Worm (Caenorhabditis elegans) whole organism, young adult: Measurements from ENCODE around the gene Y43F8B.1.

Experiments used
- B0035.1 ChIP-seq: sonication (generic microtip); optimal IDR thresholded peaks from 2 replicates; lab custom pipeline; 2016; ENCODE audit warnings: missing genetic modification characterization, mild to moderate bottlenecking, missing compliant biosample characterization, missing genotype, missing genetic modification reagents
- B0261.1 ChIP-seq: sonication (generic microtip); optimal IDR thresholded peaks from 2 replicates; lab custom pipeline; 2016; ENCODE audit warnings: mild to moderate bottlenecking, missing genetic modification characterization, moderate library complexity, missing compliant biosample characterization
- C17E4.6 ChIP-seq: fragments of 200-800 bp; sonication (Bioruptor generic); IDR thresholded peaks from 2 replicates; pipeline ENCODE4 v1.3.6; 2022; ENCODE audit warnings: missing genetic modification reagents, missing genetic modification characterization, missing compliant biosample characterization
- F10E7.11 ChIP-seq: sonication (generic microtip); optimal IDR thresholded peaks from 2 replicates; lab custom pipeline; 2017; ENCODE audit warnings: mild to moderate bottlenecking, missing genetic modification characterization, moderate library complexity, missing compliant biosample characterization
- F57A8.1 ChIP-seq: fragments of 200-800 bp; sonication (Bioruptor generic); optimal IDR thresholded peaks from 2 replicates; lab custom pipeline; 2018; ENCODE audit warnings: mild to moderate bottlenecking, missing genetic modification characterization, moderate library complexity, missing compliant biosample characterization
- F57C9.4 ChIP-seq: sonication (generic microtip); optimal IDR thresholded peaks from 2 replicates; lab custom pipeline; 2017; ENCODE audit warnings: mild to moderate bottlenecking, missing genetic modification characterization, missing compliant biosample characterization
- Y56A3A.18 ChIP-seq: fragments of 200-800 bp; sonication (Bioruptor generic); IDR thresholded peaks from 2 replicates; pipeline ENCODE4 v1.3.6; 2022; ENCODE audit warnings: missing genetic modification reagents, missing genetic modification characterization, missing compliant biosample characterization
- ZK185.1 ChIP-seq: sonication (generic microtip); optimal IDR thresholded peaks from 2 replicates; lab custom pipeline; 2016; ENCODE audit warnings: mild to moderate bottlenecking, missing genetic modification characterization, missing compliant biosample characterization; ENCODE audit not compliant: poor library complexity, severe bottlenecking
- ama-1 ChIP-seq, 3 experiments: fragments of 150-350 bp in 1 of 3; sonication (generic microtip) in 2 of 3; optimal IDR thresholded peaks; 2 replicates each; lab custom pipeline; 2014 to 2018; ENCODE audit warnings: missing biosample characterization in 2 of 3, missing genetic modification characterization in 2 of 3, missing genetic modification reagents in 2 of 3
- aptf-3 ChIP-seq: fragments of 200-800 bp; sonication (Bioruptor generic); IDR thresholded peaks from 2 replicates; pipeline ENCODE4 v1.3.6; 2022; ENCODE audit warnings: missing genetic modification characterization, missing compliant biosample characterization
- atf-7 ChIP-seq: sonication (generic microtip); optimal IDR thresholded peaks from 2 replicates; lab custom pipeline; 2017; ENCODE audit warnings: mild to moderate bottlenecking, missing genetic modification characterization, missing compliant biosample characterization
- attf-3 ChIP-seq: fragments of 200-800 bp; sonication (Bioruptor generic); conservative IDR thresholded peaks from 2 replicates; pipeline ENCODE4 v1.3.6; 2022; ENCODE audit warnings: missing genetic modification reagents, missing genetic modification characterization, missing compliant biosample characterization
- bed-1 ChIP-seq: fragments of 200-800 bp; sonication (Bioruptor generic); IDR thresholded peaks from 2 replicates; pipeline ENCODE4 v1.3.6; 2022; ENCODE audit warnings: missing genetic modification reagents, missing genetic modification characterization, missing compliant biosample characterization
- cebp-1 ChIP-seq, 2 experiments: fragments of 200-800 bp in 1 of 2; sonication (Bioruptor generic) in 1 of 2; sonication (generic microtip) in 1 of 2; IDR thresholded peaks in 1 of 2; optimal IDR thresholded peaks in 1 of 2; 2 replicates each; pipeline versions ENCODE4 v1.3.6 to Lab custom; 2017 to 2022; ENCODE audit warnings: missing compliant biosample characterization in 2 of 2, missing genetic modification characterization in 2 of 2, mild to moderate bottlenecking in 1 of 2, missing genetic modification reagents in 1 of 2, moderate library complexity in 1 of 2
- ceh-100 ChIP-seq: fragments of 200-800 bp; sonication (Bioruptor generic); IDR thresholded peaks from 2 replicates; pipeline ENCODE4 v1.3.6; 2022; ENCODE audit warnings: missing genetic modification reagents, missing genetic modification characterization, missing compliant biosample characterization
- dox-1 ChIP-seq: fragments of 200-800 bp; sonication (Bioruptor generic); IDR thresholded peaks from 2 replicates; pipeline ENCODE4 v1.3.6; 2022; ENCODE audit warnings: missing genetic modification reagents, missing genetic modification characterization, missing compliant biosample characterization
- dpff-1 ChIP-seq: sonication (generic microtip); optimal IDR thresholded peaks from 2 replicates; lab custom pipeline; 2017; ENCODE audit warnings: mild to moderate bottlenecking, missing genetic modification characterization, missing compliant biosample characterization
- egl-18 ChIP-seq: fragments of 200-800 bp; sonication (Bioruptor generic); IDR thresholded peaks from 2 replicates; pipeline ENCODE4 v1.3.6; 2022; ENCODE audit warnings: missing genetic modification reagents, missing genetic modification characterization, missing compliant biosample characterization
- egrh-3 ChIP-seq: fragments of 200-800 bp; sonication (Bioruptor generic); IDR thresholded peaks from 2 replicates; pipeline ENCODE4 v1.3.6; 2022; ENCODE audit warnings: missing genetic modification reagents, missing genetic modification characterization, missing compliant biosample characterization
- fkh-3 ChIP-seq: sonication (generic microtip); optimal IDR thresholded peaks from 2 replicates; lab custom pipeline; 2016; ENCODE audit warnings: mild to moderate bottlenecking, missing genetic modification characterization, missing compliant biosample characterization
- hlh-26 ChIP-seq: fragments of 200-800 bp; sonication (Bioruptor generic); conservative IDR thresholded peaks from 2 replicates; pipeline ENCODE4 v1.3.6; 2022; ENCODE audit warnings: missing genetic modification reagents, missing genetic modification characterization, missing compliant biosample characterization
- lag-1 ChIP-seq: fragments of 200-800 bp; sonication (Bioruptor generic); IDR thresholded peaks from 2 replicates; pipeline ENCODE4 v1.3.6; 2022; ENCODE audit warnings: missing genetic modification reagents, missing genetic modification characterization, missing compliant biosample characterization
- lin-26 ChIP-seq: fragments of 200-800 bp; sonication (Bioruptor generic); IDR thresholded peaks from 2 replicates; pipeline ENCODE4 v1.3.6; 2022; ENCODE audit warnings: missing genetic modification reagents, missing genetic modification characterization, missing compliant biosample characterization
- lin-35 ChIP-seq, 3 experiments: fragments of 150-350 bp in 2 of 3; sonication (generic microtip) in 1 of 3; optimal IDR thresholded peaks; 2 replicates each; lab custom pipeline; 2014 to 2018; ENCODE audit warnings: missing biosample characterization in 3 of 3, missing genetic modification characterization in 3 of 3, missing genetic modification reagents in 3 of 3
- lin-40 ChIP-seq: sonication (generic microtip); optimal IDR thresholded peaks from 2 replicates; lab custom pipeline; 2016; ENCODE audit warnings: missing genetic modification characterization, mild to moderate bottlenecking, missing compliant biosample characterization, missing genotype, missing genetic modification reagents
- madf-8 ChIP-seq: fragments of 200-800 bp; sonication (Bioruptor generic); conservative IDR thresholded peaks from 2 replicates; pipeline ENCODE4 v1.3.6; 2022; ENCODE audit warnings: missing genetic modification reagents, missing genetic modification characterization, missing compliant biosample characterization
- mcd-1 ChIP-seq: fragments of 200-800 bp; sonication (Bioruptor generic); IDR thresholded peaks from 2 replicates; pipeline ENCODE4 v1.3.6; 2022; ENCODE audit warnings: missing genetic modification reagents, missing genetic modification characterization, missing compliant biosample characterization
- mxl-1 ChIP-seq: sonication (generic microtip); optimal IDR thresholded peaks from 2 replicates; lab custom pipeline; 2016; ENCODE audit warnings: missing genetic modification characterization, missing compliant biosample characterization
- nfya-2 ChIP-seq: fragments of 200-800 bp; sonication (Bioruptor generic); IDR thresholded peaks from 2 replicates; pipeline ENCODE4 v1.3.6; 2022; ENCODE audit warnings: missing genetic modification reagents, missing genetic modification characterization, missing compliant biosample characterization
- pbrm-1 ChIP-seq: fragments of 200-800 bp; sonication (Bioruptor generic); IDR thresholded peaks from 2 replicates; pipeline ENCODE4 v1.3.6; 2022; ENCODE audit warnings: missing genetic modification reagents, missing genetic modification characterization, missing compliant biosample characterization
- rcor-1 ChIP-seq: fragments of 200-800 bp; sonication (Bioruptor generic); IDR thresholded peaks from 2 replicates; pipeline ENCODE4 v1.3.6; 2022; ENCODE audit warnings: missing genetic modification reagents, missing genetic modification characterization, missing compliant biosample characterization
- repo-1 ChIP-seq: sonication (generic microtip); optimal IDR thresholded peaks from 2 replicates; lab custom pipeline; 2017; ENCODE audit warnings: mild to moderate bottlenecking, missing genetic modification characterization, missing compliant biosample characterization
- rpc-1 ChIP-seq, 2 experiments: fragments of 150-350 bp in 1 of 2; sonication (generic microtip) in 1 of 2; optimal IDR thresholded peaks; 2 replicates each; lab custom pipeline; 2014 to 2018; ENCODE audit warnings: missing biosample characterization in 1 of 2, missing genetic modification characterization in 1 of 2, missing genetic modification reagents in 1 of 2, missing genotype in 1 of 2
- sea-2 ChIP-seq: fragments of 200-800 bp; sonication (Bioruptor generic); IDR thresholded peaks from 2 replicates; pipeline ENCODE4 v1.3.6; 2022; ENCODE audit warnings: missing genetic modification characterization, missing compliant biosample characterization
- snpc-1.3 ChIP-seq: sonication (generic microtip); optimal IDR thresholded peaks from 2 replicates; lab custom pipeline; 2017; ENCODE audit warnings: missing genetic modification characterization, mild to moderate bottlenecking, missing compliant biosample characterization, antibody characterized with exemption, moderate library complexity, missing genotype, missing genetic modification reagents; ENCODE audit not compliant: insufficient read depth
- somi-1 ChIP-seq: fragments of 200-800 bp; sonication (Bioruptor generic); optimal IDR thresholded peaks from 2 replicates; lab custom pipeline; 2018; ENCODE audit warnings: mild to moderate bottlenecking, missing genetic modification characterization, missing compliant biosample characterization
- sptf-2 ChIP-seq: fragments of 200-800 bp; sonication (Bioruptor generic); optimal IDR thresholded peaks from 2 replicates; lab custom pipeline; 2018; ENCODE audit warnings: mild to moderate bottlenecking, missing genetic modification characterization, missing compliant biosample characterization
- tlf-1 ChIP-seq: fragments of 200-800 bp; sonication (Bioruptor generic); optimal IDR thresholded peaks from 2 replicates; lab custom pipeline; 2018; ENCODE audit warnings: mild to moderate bottlenecking, missing genetic modification characterization, missing compliant biosample characterization
- unc-130 ChIP-seq: sonication (generic microtip); optimal IDR thresholded peaks from 2 replicates; lab custom pipeline; 2016; ENCODE audit warnings: missing genetic modification reagents, missing genetic modification characterization, missing compliant biosample characterization
- unc-62 ChIP-seq: fragments of 150-350 bp; optimal IDR thresholded peaks from 2 replicates; lab custom pipeline; 2014; ENCODE audit warnings: missing biosample characterization, missing genetic modification reagents, missing genetic modification characterization
- xnd-1 ChIP-seq: sonication (generic microtip); optimal IDR thresholded peaks from 2 replicates; lab custom pipeline; 2016; ENCODE audit warnings: missing genotype, missing genetic modification reagents, missing genetic modification characterization, missing compliant biosample characterization
- zfh-2 ChIP-seq: fragments of 200-800 bp; sonication (Bioruptor generic); conservative IDR thresholded peaks from 2 replicates; pipeline ENCODE4 v1.3.6; 2022; ENCODE audit warnings: missing genetic modification reagents, missing genetic modification characterization, missing compliant biosample characterization
- ztf-18 ChIP-seq: sonication (generic microtip); optimal IDR thresholded peaks from 2 replicates; lab custom pipeline; 2016; ENCODE audit warnings: missing genotype, mild to moderate bottlenecking, missing genetic modification characterization, missing compliant biosample characterization
- ztf-22 ChIP-seq: fragments of 200-800 bp; sonication (Bioruptor generic); optimal IDR thresholded peaks from 2 replicates; lab custom pipeline; 2018; ENCODE audit warnings: mild to moderate bottlenecking, missing genetic modification characterization, moderate library complexity, missing compliant biosample characterization
- ztf-25 ChIP-seq: fragments of 200-800 bp; sonication (Bioruptor generic); IDR thresholded peaks from 2 replicates; pipeline ENCODE4 v1.3.6; 2022; ENCODE audit warnings: missing genetic modification reagents, missing genetic modification characterization, missing compliant biosample characterization
- ztf-26 ChIP-seq: sonication (generic microtip); optimal IDR thresholded peaks from 2 replicates; lab custom pipeline; 2017; ENCODE audit warnings: missing genetic modification characterization, missing compliant biosample characterization
- ztf-28 ChIP-seq: fragments of 200-800 bp; sonication (Bioruptor generic); IDR thresholded peaks from 2 replicates; pipeline ENCODE4 v1.3.6; 2022; ENCODE audit warnings: missing genetic modification reagents, missing genetic modification characterization, missing compliant biosample characterization
- ztf-3 ChIP-seq: fragments of 200-800 bp; sonication (Bioruptor generic); optimal IDR thresholded peaks from 2 replicates; lab custom pipeline; 2018; ENCODE audit warnings: mild to moderate bottlenecking, missing genetic modification characterization, missing compliant biosample characterization

Y43F8B.1 gene

ce11 chrV:19527565-19527964 lies 18.4 kb downstream of the Y43F8B.1 start (continued):
- TF ChIP-seq F57A8.1 (GFP tag; lab: Kevin White, UChicago) (no peak), pbrm-1 (GFP tag; lab: Robert Waterston, UW) (no peak), zfh-2 (no peak), ceh-100 (GFP tag; lab: Robert Waterston, UW) (no peak), snpc-1.3 (tag; lab: Kevin White, UChicago) (no peak), repo-1 (peak; percentile 8), aptf-3 (GFP tag; lab: Robert Waterston, UW) (no peak), F57C9.4 (tag; lab: Kevin White, UChicago) (no peak), sea-2 (GFP tag; lab: Robert Waterston, UW) (no peak), madf-8 (GFP tag; lab: Robert Waterston, UW) (no peak), cebp-1 (GFP tag; IDR thresholded peaks at IDR 0.05; lab: Robert Waterston, UW) (peak; percentile 73), cebp-1 (tag; optimal IDR thresholded peaks at IDR 0.05; lab: Kevin White, UChicago) (peak; percentile 78), bed-1 (GFP tag; lab: Robert Waterston, UW) (no peak), ZK185.1 (tag; lab: Kevin White, UChicago) (no peak), xnd-1 (tag; lab: Kevin White, UChicago) (no peak), ztf-25 (GFP tag; lab: Robert Waterston, UW) (no peak), dpff-1 (tag; lab: Kevin White, UChicago) (no peak), F10E7.11 (tag; lab: Kevin White, UChicago) (no peak), hlh-26 (GFP tag; lab: Robert Waterston, UW) (no peak), B0035.1 (no peak), lin-40 (peak; percentile 70), lin-35 (GFP tag; optimal IDR thresholded peaks at IDR 0.05; lab: Kevin White, UChicago) (no peak), rpc-1 (optimal IDR thresholded peaks at IDR 0.05; lab: Kevin White, UChicago) (no peak), rpc-1 (tag; optimal IDR thresholded peaks at IDR 0.05; lab: Kevin White, UChicago) (no peak), unc-130 (GFP tag; lab: Kevin White, UChicago) (no peak), Y56A3A.18 (GFP tag; lab: Robert Waterston, UW) (no peak), attf-3 (no peak), unc-62 (GFP tag; lab: Kevin White, UChicago) (peak; percentile 15), fkh-3 (tag; lab: Kevin White, UChicago) (no peak), tlf-1 (GFP tag; lab: Kevin White, UChicago) (peak; percentile 36), ama-1 (optimal IDR thresholded peaks at IDR 0.05; lab: Kevin White, UChicago) (no peak), ama-1 (GFP tag; optimal IDR thresholded peaks at IDR 0.05; lab: Kevin White, UChicago) (no peak), lag-1 (no peak), egrh-3 (GFP tag; lab: Robert Waterston, UW) (0 out of 2 replicates have a peak, but pooled peaks have one; percentile 7), B0261.1 (tag; lab: Kevin White, UChicago) (no peak), ztf-18 (no peak), rcor-1 (GFP tag; lab: Robert Waterston, UW) (no peak; the same call in 1 of the 2 replicates), C17E4.6 (GFP tag; lab: Robert Waterston, UW) (no peak), egl-18 (GFP tag; lab: Robert Waterston, UW) (no peak), mxl-1 (tag; lab: Kevin White, UChicago) (no peak), ztf-28 (GFP tag; lab: Robert Waterston, UW) (no peak), ztf-26 (tag; lab: Kevin White, UChicago) (peak; percentile 69), dox-1 (GFP tag; lab: Robert Waterston, UW) (peak; percentile 76), atf-7 (tag; lab: Kevin White, UChicago) (peak; percentile 86), mcd-1 (GFP tag; lab: Robert Waterston, UW) (peak; percentile 30; the same call in 1 of the 2 replicates), lin-26 (no peak), ztf-3 (GFP tag; lab: Kevin White, UChicago) (no peak), nfya-2 (no peak), ztf-22 (peak; percentile 86), sptf-2 (GFP tag; lab: Kevin White, UChicago) (no peak), somi-1 (GFP tag; lab: Kevin White, UChicago) (peak; percentile 8)
